Fruit fly (Drosophila melanogaster): ENCODE results near the gene CG12123.
A peak's percentile ranks its signal among the peaks of the same experiment; 100 is the strongest.

The CG12123 gene

dm6 chrX:8442912-8443311, 764 bp upstream of the CG12123 start:
- TF ChIP-seq CG15710 (tag; optimal IDR thresholded peaks at IDR 0.05) (no peak), rn (GFP tag; IDR thresholded peaks at IDR 0.05) (no peak), D1 (tag; optimal IDR thresholded peaks at IDR 0.05) (no peak), CG13204 (GFP tag; optimal IDR thresholded peaks at IDR 0.05) (no peak), CG8159 (tag; optimal IDR thresholded peaks at IDR 0.05) (no peak), CG4496 (GFP tag; IDR thresholded peaks at IDR 0.05) (no peak), CG34367 (tag; optimal IDR thresholded peaks at IDR 0.05) (no peak), CG17806 (tag; optimal IDR thresholded peaks at IDR 0.05) (no peak), EcR (GFP tag; optimal IDR thresholded peaks at IDR 0.05) (no peak), Snoo (tag; optimal IDR thresholded peaks at IDR 0.05) (no peak), Pif1B (GFP tag; optimal IDR thresholded peaks at IDR 0.05) (no peak), CG8301 (tag; optimal IDR thresholded peaks at IDR 0.05) (no peak), Ets98B (GFP tag; IDR thresholded peaks at IDR 0.05) (no peak), CG9948 (tag; optimal IDR thresholded peaks at IDR 0.05) (no peak), CG32121 (GFP tag; IDR thresholded peaks at IDR 0.05) (no peak), CG12605 (GFP tag; IDR thresholded peaks at IDR 0.05) (no peak)

dm6 chrX:8437285-8438110, 4.7 kb downstream of the CG12123 start, which contains the start of gene Miga:
Gene Miga, minus strand, starts transcription at chrX:8437820.
- TF ChIP-seq CG32121 (GFP tag; IDR thresholded peaks at IDR 0.05) (peak; percentile 32; the same call in 1 of the 2 replicates), EcR (GFP tag; optimal IDR thresholded peaks at IDR 0.05) (peak; percentile 92), Ets98B (GFP tag; IDR thresholded peaks at IDR 0.05) (peak; percentile 11; the same call in 1 of the 2 replicates), CG13204 (GFP tag; optimal IDR thresholded peaks at IDR 0.05) (no peak), CG4496 (GFP tag; IDR thresholded peaks at IDR 0.05) (0 out of 3 replicates have a peak, but pooled peaks have one; percentile 40), CG9948 (tag; optimal IDR thresholded peaks at IDR 0.05) (no peak), fd96Ca (GFP tag; IDR thresholded peaks at IDR 0.05) (no peak), CG8301 (tag; optimal IDR thresholded peaks at IDR 0.05) (peak; percentile 2), Pif1B (GFP tag; optimal IDR thresholded peaks at IDR 0.05) (peak; percentile 36)

dm6 chrX:8436656-8437284, 5.4 kb downstream of the CG12123 start, which contains the start of gene CG1440:
Gene CG1440, plus strand, starts transcription at chrX:8437057.
- peak; percentile 34 for TF ChIP-seq CG15710 (tag; optimal IDR thresholded peaks at IDR 0.05)
- no peak for TF ChIP-seq CG13204 (GFP tag; optimal IDR thresholded peaks at IDR 0.05)
- peak; percentile 30; the same call in 1 of the 2 replicates for TF ChIP-seq CG32121 (GFP tag; IDR thresholded peaks at IDR 0.05)
- TF ChIP-seq CG34367 (tag; optimal IDR thresholded peaks at IDR 0.05): peak; percentile 49
- peak; percentile 32 for TF ChIP-seq CG17806 (tag; optimal IDR thresholded peaks at IDR 0.05)
- peak; percentile 6 for TF ChIP-seq Snoo (tag; optimal IDR thresholded peaks at IDR 0.05)
- peak; percentile 11; the same call in 1 of the 2 replicates for TF ChIP-seq CG12605 (GFP tag; IDR thresholded peaks at IDR 0.05)
- TF ChIP-seq fd96Ca (GFP tag; IDR thresholded peaks at IDR 0.05): 0 out of 3 replicates have a peak, but pooled peaks have one; percentile 23
- TF ChIP-seq CG4496 (GFP tag; IDR thresholded peaks at IDR 0.05): peak; percentile 10; the same call in 1 of the 3 replicates
- no peak for TF ChIP-seq Pif1B (GFP tag; optimal IDR thresholded peaks at IDR 0.05)
- peak; percentile 18; the same call in 1 of the 2 replicates for TF ChIP-seq Ets98B (GFP tag; IDR thresholded peaks at IDR 0.05)

dm6 chrX:8433709-8434108, 8.4 kb downstream of the CG12123 start, which contains the start of gene CG32712:
Gene CG32712, minus strand, starts transcription at chrX:8433809.
- TF ChIP-seq CG4496 (GFP tag; IDR thresholded peaks at IDR 0.05): no peak
- TF ChIP-seq CG9948 (tag; optimal IDR thresholded peaks at IDR 0.05): no peak
- no peak for TF ChIP-seq fd96Ca (GFP tag; IDR thresholded peaks at IDR 0.05)
- TF ChIP-seq gl (tag; optimal IDR thresholded peaks at IDR 0.05): no peak
- TF ChIP-seq Snoo (tag; optimal IDR thresholded peaks at IDR 0.05): no peak
- no peak for TF ChIP-seq CG8301 (tag; optimal IDR thresholded peaks at IDR 0.05)
- no peak for TF ChIP-seq EcR (GFP tag; optimal IDR thresholded peaks at IDR 0.05)
- TF ChIP-seq CG10348 (GFP tag; IDR thresholded peaks at IDR 0.05): no peak
- no peak for TF ChIP-seq CG12605 (GFP tag; IDR thresholded peaks at IDR 0.05)
- no peak for TF ChIP-seq Pif1B (GFP tag; optimal IDR thresholded peaks at IDR 0.05)
- TF ChIP-seq CG14655 (GFP tag; optimal IDR thresholded peaks at IDR 0.05): no peak
- no peak for TF ChIP-seq Pif1A (GFP tag; optimal IDR thresholded peaks at IDR 0.05)
- TF ChIP-seq CG32121 (GFP tag; IDR thresholded peaks at IDR 0.05): no peak
- no peak for TF ChIP-seq Ets98B (GFP tag; IDR thresholded peaks at IDR 0.05)
- TF ChIP-seq CG8159 (tag; optimal IDR thresholded peaks at IDR 0.05): no peak
- TF ChIP-seq D1 (tag; optimal IDR thresholded peaks at IDR 0.05): no peak
- TF ChIP-seq CG34367 (tag; optimal IDR thresholded peaks at IDR 0.05): no peak
- TF ChIP-seq CG13204 (GFP tag; optimal IDR thresholded peaks at IDR 0.05): no peak
- TF ChIP-seq rn (GFP tag; IDR thresholded peaks at IDR 0.05): no peak
- no peak for TF ChIP-seq CG17806 (tag; optimal IDR thresholded peaks at IDR 0.05)

dm6 chrX:8422643-8423042, 19.5 kb downstream of the CG12123 start:
- TF ChIP-seq CG15710 (tag; optimal IDR thresholded peaks at IDR 0.05): no peak
- no peak for TF ChIP-seq Pif1B (GFP tag; optimal IDR thresholded peaks at IDR 0.05)
- no peak for TF ChIP-seq CG14655 (GFP tag; optimal IDR thresholded peaks at IDR 0.05)
- no peak for TF ChIP-seq CG17806 (tag; optimal IDR thresholded peaks at IDR 0.05)

dm6 chrX:8421449-8421795, 20.7 kb downstream of the CG12123 start:
- TF ChIP-seq CG17806 (tag; optimal IDR thresholded peaks at IDR 0.05) (no peak), Ets98B (GFP tag; IDR thresholded peaks at IDR 0.05) (no peak), CG10348 (GFP tag; IDR thresholded peaks at IDR 0.05) (no peak), CG8159 (tag; optimal IDR thresholded peaks at IDR 0.05) (no peak), CG4496 (GFP tag; IDR thresholded peaks at IDR 0.05) (no peak), EcR (GFP tag; optimal IDR thresholded peaks at IDR 0.05) (no peak), CG15710 (tag; optimal IDR thresholded peaks at IDR 0.05) (no peak)
